Fruit fly (Drosophila melanogaster): ENCODE data around the gene Dnaaf6.

The Dnaaf6 gene

dm6 chr3L:14652554-14652953, 32.0 kb upstream of the Dnaaf6 start (continued):
- TF ChIP-seq CG12769 (tag; optimal IDR thresholded peaks at IDR 0.05) = peak; percentile 44
- TF ChIP-seq CG4404 (GFP tag; IDR thresholded peaks at IDR 0.05) = peak; percentile 54
- no peak for TF ChIP-seq p53 (GFP tag; optimal IDR thresholded peaks at IDR 0.05)
- no peak for TF ChIP-seq slou (GFP tag; optimal IDR thresholded peaks at IDR 0.05)
- TF ChIP-seq Atf6 (GFP tag; IDR thresholded peaks at IDR 0.05) = peak; percentile 48; the same call in 1 of the 2 replicates
- no peak for TF ChIP-seq Nf-YA (GFP tag; IDR thresholded peaks at IDR 0.05)
- TF ChIP-seq Gsc (GFP tag; IDR thresholded peaks at IDR 0.05) = no peak
- peak; percentile 82 for TF ChIP-seq CoRest (tag; optimal IDR thresholded peaks at IDR 0.05)
- peak; percentile 64; the same call in 1 of the 2 replicates for TF ChIP-seq Ptx1 (GFP tag; IDR thresholded peaks at IDR 0.05)
- TF ChIP-seq Xbp1 (GFP tag; optimal IDR thresholded peaks at IDR 0.05) = peak; percentile 82
- peak; percentile 66 for TF ChIP-seq chn (GFP tag; optimal IDR thresholded peaks at IDR 0.05)
- peak; percentile 66 for TF ChIP-seq pum (GFP tag; optimal IDR thresholded peaks at IDR 0.05)
- TF ChIP-seq CG4424 (GFP tag; optimal IDR thresholded peaks at IDR 0.05) = peak; percentile 86
- peak; percentile 67 for TF ChIP-seq dati (GFP tag; IDR thresholded peaks at IDR 0.05)
- peak; percentile 57 for TF ChIP-seq kay (GFP tag; optimal IDR thresholded peaks at IDR 0.05)
- peak; percentile 17; the same call in 1 of the 2 replicates for TF ChIP-seq CG4360 (GFP tag; IDR thresholded peaks at IDR 0.05)
- peak; percentile 61 for TF ChIP-seq CG13123 (GFP tag; optimal IDR thresholded peaks at IDR 0.05)
- no peak for TF ChIP-seq CG13296 (GFP tag; optimal IDR thresholded peaks at IDR 0.05)
- TF ChIP-seq CG15269 (tag; optimal IDR thresholded peaks at IDR 0.05) = peak; percentile 47
- peak; percentile 76 for TF ChIP-seq CG30403 (GFP tag; optimal IDR thresholded peaks at IDR 0.05)
- peak; percentile 69 for TF ChIP-seq Asciz (GFP tag; optimal IDR thresholded peaks at IDR 0.05)
- peak; percentile 81 for TF ChIP-seq CG18764 (GFP tag; optimal IDR thresholded peaks at IDR 0.05)
- no peak for TF ChIP-seq BEAF-32 (GFP tag; optimal IDR thresholded peaks at IDR 0.05)
- 0 out of 2 replicates have a peak, but pooled peaks have one; percentile 22 for TF ChIP-seq cas (GFP tag; IDR thresholded peaks at IDR 0.05)
- peak; percentile 69 for TF ChIP-seq Side (GFP tag; optimal IDR thresholded peaks at IDR 0.05)
- TF ChIP-seq Lhr (GFP tag; optimal IDR thresholded peaks at IDR 0.05) = peak; percentile 70
- TF ChIP-seq CG12155 (GFP tag; optimal IDR thresholded peaks at IDR 0.05) = peak; percentile 67
- peak; percentile 30 for TF ChIP-seq Usf (GFP tag; optimal IDR thresholded peaks at IDR 0.05)
- peak; percentile 56 for TF ChIP-seq mam (GFP tag; optimal IDR thresholded peaks at IDR 0.05)
- TF ChIP-seq lilli (GFP tag; optimal IDR thresholded peaks at IDR 0.05) = peak; percentile 65
- peak; percentile 65 for TF ChIP-seq CG10366 (GFP tag; IDR thresholded peaks at IDR 0.05)
- peak; percentile 79 for TF ChIP-seq Hr3 (GFP tag; optimal IDR thresholded peaks at IDR 0.05)
- peak; percentile 68 for TF ChIP-seq ewg (GFP tag; optimal IDR thresholded peaks at IDR 0.05)
- TF ChIP-seq sc (optimal IDR thresholded peaks at IDR 0.05) = no peak
- peak; percentile 87 for TF ChIP-seq sc (GFP tag; optimal IDR thresholded peaks at IDR 0.05)
- peak; percentile 84 for TF ChIP-seq nmo (GFP tag; optimal IDR thresholded peaks at IDR 0.05)
- TF ChIP-seq CG8089 (GFP tag; optimal IDR thresholded peaks at IDR 0.05) = peak; percentile 54
- peak; percentile 35; the same call in 1 of the 2 replicates for TF ChIP-seq CG9215 (GFP tag; IDR thresholded peaks at IDR 0.05)
- TF ChIP-seq B-H1 (GFP tag; IDR thresholded peaks at IDR 0.05) = peak; percentile 66; the same call in 2 of the 3 replicates
- peak; percentile 41 for TF ChIP-seq CG10462 (GFP tag; optimal IDR thresholded peaks at IDR 0.05)
- TF ChIP-seq Trl (optimal IDR thresholded peaks at IDR 0.05) = no peak
- peak; percentile 27 for TF ChIP-seq Trl (GFP tag; optimal IDR thresholded peaks at IDR 0.05)
- TF ChIP-seq CG5245 (GFP tag; optimal IDR thresholded peaks at IDR 0.05) = peak; percentile 73
- no peak for TF ChIP-seq NFAT (GFP tag; IDR thresholded peaks at IDR 0.05)
- peak; percentile 57 for TF ChIP-seq dm (GFP tag; optimal IDR thresholded peaks at IDR 0.05)
- TF ChIP-seq Ets65A (GFP tag) = peak; percentile 90
- peak; percentile 78 for TF ChIP-seq CG13424 (tag; optimal IDR thresholded peaks at IDR 0.05)
- TF ChIP-seq repo (GFP tag; optimal IDR thresholded peaks at IDR 0.05) = peak; percentile 46
- peak; percentile 54 for TF ChIP-seq da (GFP tag; optimal IDR thresholded peaks at IDR 0.05)
- TF ChIP-seq Dek (tag; optimal IDR thresholded peaks at IDR 0.05) = no peak
- TF ChIP-seq bsh (GFP tag; optimal IDR thresholded peaks at IDR 0.05) = peak; percentile 93 to 98
- TF ChIP-seq bab2 (GFP tag; optimal IDR thresholded peaks at IDR 0.05) = peak; percentile 71
- TF ChIP-seq HLH3B (GFP tag; IDR thresholded peaks at IDR 0.05) = peak; percentile 67
